Worm (Caenorhabditis elegans) whole organism, late embryonic: Measurements from ENCODE around the gene rps-23.

Experiments
- F13H6.1 ChIP-seq: sonication (generic microtip); optimal IDR thresholded peaks from 2 replicates; lab custom pipeline; 2016; ENCODE audit warnings: missing genetic modification characterization, missing compliant biosample characterization
- ama-1 ChIP-seq: fragments of 150-350 bp; optimal IDR thresholded peaks from 2 replicates; lab custom pipeline; 2014
- ceh-2 ChIP-seq: sonication (generic microtip); optimal IDR thresholded peaks from 2 replicates; lab custom pipeline; 2016; ENCODE audit warnings: missing genotype, missing genetic modification characterization, missing compliant biosample characterization
- elt-2 ChIP-seq: sonication (generic microtip); optimal IDR thresholded peaks from 2 replicates; lab custom pipeline; 2016; ENCODE audit warnings: missing genetic modification reagents, missing genetic modification characterization, missing compliant biosample characterization
- fkh-10 ChIP-seq: fragments of 150-350 bp; optimal IDR thresholded peaks from 2 replicates; lab custom pipeline; 2014; ENCODE audit warnings: missing biosample characterization, missing genetic modification reagents, missing genetic modification characterization
- mec-3 ChIP-seq: sonication (generic microtip); optimal IDR thresholded peaks from 2 replicates; lab custom pipeline; 2016; ENCODE audit warnings: borderline replicate concordance, missing genetic modification characterization, missing compliant biosample characterization
- nhr-11 ChIP-seq: fragments of 150-350 bp; optimal IDR thresholded peaks from 2 replicates; lab custom pipeline; 2014; ENCODE audit warnings: missing biosample characterization, missing genetic modification characterization
- nhr-232 ChIP-seq: sonication (generic microtip); optimal IDR thresholded peaks from 2 replicates; lab custom pipeline; 2016; ENCODE audit warnings: missing genetic modification characterization, missing compliant biosample characterization
- pat-9 ChIP-seq: fragments of 200-800 bp; sonication (Bioruptor generic); optimal IDR thresholded peaks from 2 replicates; lab custom pipeline; 2018; ENCODE audit warnings: mild to moderate bottlenecking, missing genetic modification characterization, moderate library complexity, missing compliant biosample characterization
- pha-2 ChIP-seq: sonication (generic microtip); optimal IDR thresholded peaks from 2 replicates; lab custom pipeline; 2017; ENCODE audit warnings: mild to moderate bottlenecking, missing genetic modification characterization, missing compliant biosample characterization
- pqm-1 ChIP-seq: sonication (generic microtip); optimal IDR thresholded peaks from 2 replicates; lab custom pipeline; 2016; ENCODE audit warnings: missing genetic modification characterization, missing compliant biosample characterization
- pros-1 ChIP-seq: fragments of 150-350 bp; optimal IDR thresholded peaks from 2 replicates; lab custom pipeline; 2014; ENCODE audit warnings: missing biosample characterization, missing genetic modification reagents, missing genetic modification characterization
- sdc-2 ChIP-seq: sonication (generic microtip); optimal IDR thresholded peaks from 2 replicates; lab custom pipeline; 2016; ENCODE audit warnings: missing genotype, missing genetic modification characterization, missing compliant biosample characterization
- sox-4 ChIP-seq: sonication (generic microtip); optimal IDR thresholded peaks from 2 replicates; lab custom pipeline; 2017; ENCODE audit warnings: mild to moderate bottlenecking, missing genetic modification characterization, inconsistent platforms, missing compliant biosample characterization

- TF ChIP-seq elt-2 (tag; lab: Kevin White, UChicago) = no peak
- TF ChIP-seq pqm-1 (tag; lab: Kevin White, UChicago) = no peak
- no peak for TF ChIP-seq sox-4 (tag; lab: Kevin White, UChicago)
- TF ChIP-seq pros-1 (tag; lab: Kevin White, UChicago) = no peak
- no peak for TF ChIP-seq pha-2 (tag; lab: Kevin White, UChicago)
- no peak for TF ChIP-seq nhr-11 (tag; lab: Kevin White, UChicago)
- TF ChIP-seq ama-1 (lab: Kevin White, UChicago) = no peak
- no peak for TF ChIP-seq mec-3 (tag; lab: Kevin White, UChicago)
- TF ChIP-seq ceh-2 (tag; lab: Kevin White, UChicago) = no peak
- no peak for TF ChIP-seq pat-9 (tag; lab: Kevin White, UChicago)
- no peak for TF ChIP-seq fkh-10 (GFP tag; lab: Kevin White, UChicago)
- TF ChIP-seq sdc-2 (tag; lab: Kevin White, UChicago) = no peak
- TF ChIP-seq F13H6.1 (tag; lab: Kevin White, UChicago) = no peak
- TF ChIP-seq nhr-232 (tag; lab: Kevin White, UChicago) = no peak
Observed at ce11 chrIV:12428467-12428866, 37.6 kb upstream of the rps-23 start, which contains the start of gene col-130.
